Worm (Caenorhabditis elegans) whole organism, L1 larva: ENCODE measurements around the gene T28A8.5.

Experiments
- aly-2 ChIP-seq: fragments of 150-350 bp; optimal IDR thresholded peaks from 2 replicates; lab custom pipeline; 2014; ENCODE audit warnings: missing biosample characterization, missing genetic modification characterization
- ama-1 ChIP-seq: fragments of 150-350 bp; optimal IDR thresholded peaks from 2 replicates; lab custom pipeline; 2014
- egl-27 ChIP-seq, 2 experiments: fragments of 150-350 bp in 1 of 2; sonication (generic microtip); optimal IDR thresholded peaks; 3 replicates each; lab custom pipeline; 2017 to 2018; ENCODE audit warnings: missing biosample characterization in 2 of 2, missing genetic modification characterization in 2 of 2, missing genetic modification reagents in 2 of 2
- grh-1 ChIP-seq: fragments of 200-800 bp; sonication (Bioruptor generic); IDR thresholded peaks from 2 replicates; pipeline ENCODE4 v1.3.6; 2022; ENCODE audit warnings: missing genetic modification reagents, missing genetic modification characterization, missing compliant biosample characterization
- hpl-2 ChIP-seq: fragments of 150-350 bp; optimal IDR thresholded peaks from 2 replicates; lab custom pipeline; 2014; ENCODE audit warnings: missing biosample characterization, missing genetic modification reagents, missing genetic modification characterization
- nhr-237 ChIP-seq: fragments of 150-350 bp; optimal IDR thresholded peaks from 2 replicates; lab custom pipeline; 2014; ENCODE audit warnings: missing biosample characterization, missing genetic modification characterization
- nhr-71 ChIP-seq: sonication (generic microtip); optimal IDR thresholded peaks from 2 replicates; lab custom pipeline; 2016; ENCODE audit warnings: mild to moderate bottlenecking, missing genetic modification characterization, moderate library complexity, missing compliant biosample characterization
- sptf-1 ChIP-seq: fragments of 150-350 bp; optimal IDR thresholded peaks from 2 replicates; lab custom pipeline; 2014; ENCODE audit warnings: missing biosample characterization, missing genetic modification characterization
- tlp-1 ChIP-seq: fragments of 150-350 bp; optimal IDR thresholded peaks from 2 replicates; lab custom pipeline; 2014; ENCODE audit warnings: missing biosample characterization, missing genetic modification characterization
- unc-130 ChIP-seq: fragments of 150-350 bp; optimal IDR thresholded peaks from 2 replicates; lab custom pipeline; 2017; ENCODE audit warnings: missing biosample characterization, missing genetic modification characterization, inconsistent platforms
- unc-30 ChIP-seq: sonication (generic microtip); optimal IDR thresholded peaks from 2 replicates; lab custom pipeline; 2017; ENCODE audit warnings: missing biosample characterization, missing genetic modification characterization
- ztf-11 ChIP-seq, 2 experiments: sonication (generic microtip); optimal IDR thresholded peaks; 2 replicates each; lab custom pipeline; 2016 to 2017; ENCODE audit warnings: missing genetic modification characterization in 2 of 2, missing biosample characterization in 1 of 2, missing compliant biosample characterization in 1 of 2

- TF ChIP-seq unc-130 (tag; lab: Kevin White, UChicago) = no peak
- no peak for TF ChIP-seq unc-30 (tag; lab: Kevin White, UChicago)
- no peak for TF ChIP-seq nhr-71 (tag; lab: Kevin White, UChicago)
- no peak for TF ChIP-seq aly-2 (tag; lab: Kevin White, UChicago)
- no peak for TF ChIP-seq nhr-237
- no peak for TF ChIP-seq hpl-2 (GFP tag; lab: Kevin White, UChicago)
- no peak for TF ChIP-seq ama-1
- no peak for TF ChIP-seq egl-27 (tag; optimal IDR thresholded peaks at IDR 0.05; lab: Kevin White, UChicago)
- no peak for TF ChIP-seq ztf-11 (tag; optimal IDR thresholded peaks at IDR 0.05; lab: Kevin White, UChicago)
- no peak for TF ChIP-seq grh-1
- TF ChIP-seq tlp-1 = no peak
- TF ChIP-seq sptf-1 (tag; lab: Kevin White, UChicago) = no peak
These were observed 44.1 kb upstream of the T28A8.5 start for ce11 chrIII:13457305-13457704.
